Fruit fly (Drosophila melanogaster) whole organism, embryonic: ENCODE measurements around the gene Fancl.

Experiments
- Asciz ChIP-seq: fragments of 200-800 bp; sonication (Bioruptor generic); optimal IDR thresholded peaks from 2 replicates; lab custom pipeline; 2017; ENCODE audit warnings: missing biosample characterization, mild to moderate bottlenecking, missing genetic modification characterization, missing genetic modification reagents
- B-H2 ChIP-seq: fragments of 200-800 bp; sonication (Bioruptor generic); optimal IDR thresholded peaks from 2 replicates; lab custom pipeline; 2018; ENCODE audit warnings: missing biosample characterization, mild to moderate bottlenecking, missing genetic modification characterization
- C15 ChIP-seq: fragments of 200-800 bp; sonication (Bioruptor generic); IDR thresholded peaks from 3 replicates; pipeline ENCODE4 v1.3.6; 2022; ENCODE audit warnings: missing biosample characterization, missing genetic modification characterization
- CG13287 ChIP-seq: fragments of 200-800 bp; sonication (Bioruptor generic); IDR thresholded peaks from 2 replicates; pipeline ENCODE4 v1.3.6; 2022; ENCODE audit warnings: missing biosample characterization, missing genetic modification characterization; ENCODE audit not compliant: partially characterized antibody
- CG13894 ChIP-seq: fragments of 200-800 bp; sonication (Bioruptor generic); optimal IDR thresholded peaks from 3 replicates; lab custom pipeline; 2018; ENCODE audit warnings: missing biosample characterization, mild to moderate bottlenecking, missing genetic modification characterization, moderate library complexity
- CG14860 ChIP-seq: fragments of 200-800 bp; sonication (Bioruptor generic); IDR thresholded peaks from 3 replicates; pipeline ENCODE4 v1.3.6; 2022; ENCODE audit warnings: missing biosample characterization, missing genetic modification characterization; ENCODE audit not compliant: partially characterized antibody
- CG1529 ChIP-seq: fragments of 200-800 bp; sonication (Bioruptor generic); optimal IDR thresholded peaks from 3 replicates; lab custom pipeline; 2018; ENCODE audit warnings: missing biosample characterization, missing genetic modification characterization
- CG1602 ChIP-seq: fragments of 200-800 bp; sonication (Bioruptor generic); optimal IDR thresholded peaks from 3 replicates; lab custom pipeline; 2016; ENCODE audit warnings: missing biosample characterization, missing genetic modification characterization
- CG1647 ChIP-seq: fragments of 200-800 bp; sonication (Bioruptor generic); optimal IDR thresholded peaks from 3 replicates; lab custom pipeline; 2016; ENCODE audit warnings: missing biosample characterization, missing genetic modification characterization
- CG18011 ChIP-seq: fragments of 200-800 bp; sonication (Bioruptor generic); optimal IDR thresholded peaks from 2 replicates; lab custom pipeline; 2017; ENCODE audit warnings: missing biosample characterization, missing genetic modification characterization, mild to moderate bottlenecking, moderate library complexity, missing genotype
- CG2202 ChIP-seq: fragments of 200-800 bp; sonication (Bioruptor generic); optimal IDR thresholded peaks from 2 replicates; lab custom pipeline; 2018; ENCODE audit warnings: missing biosample characterization, mild to moderate bottlenecking, missing genetic modification characterization
- CG2678 ChIP-seq: fragments of 200-800 bp; sonication (Bioruptor generic); optimal IDR thresholded peaks from 3 replicates; lab custom pipeline; 2019; ENCODE audit warnings: missing biosample characterization, mild to moderate bottlenecking, missing genetic modification characterization, moderate library complexity
- CG2712 ChIP-seq: fragments of 200-800 bp; optimal IDR thresholded peaks from 3 replicates; lab custom pipeline; 2019; ENCODE audit warnings: missing biosample characterization, mild to moderate bottlenecking, missing genetic modification characterization, moderate library complexity
- CG4360 ChIP-seq: fragments of 200-800 bp; sonication (Bioruptor generic); IDR thresholded peaks from 2 replicates; pipeline ENCODE4 v1.3.6; 2022; ENCODE audit warnings: missing biosample characterization, missing genetic modification characterization
- CG4617 ChIP-seq: fragments of 200-800 bp; sonication (Bioruptor generic); optimal IDR thresholded peaks from 3 replicates; lab custom pipeline; 2016; ENCODE audit warnings: missing biosample characterization, missing genetic modification characterization, borderline replicate concordance
- CG4707 ChIP-seq: fragments of 200-800 bp; sonication (Bioruptor generic); optimal IDR thresholded peaks from 2 replicates; lab custom pipeline; 2018; ENCODE audit warnings: missing biosample characterization, mild to moderate bottlenecking, missing genetic modification characterization, moderate library complexity
- CG7987 ChIP-seq: fragments of 200-800 bp; sonication (Bioruptor generic); optimal IDR thresholded peaks from 2 replicates; lab custom pipeline; 2018; ENCODE audit warnings: missing biosample characterization, mild to moderate bottlenecking, missing genetic modification characterization, moderate library complexity
- CG9817 ChIP-seq: fragments of 200-800 bp; sonication (Bioruptor generic); optimal IDR thresholded peaks from 2 replicates; lab custom pipeline; 2018; ENCODE audit warnings: missing biosample characterization, mild to moderate bottlenecking, missing genetic modification characterization, moderate library complexity
- D ChIP-seq, 2 experiments: fragments of 200-800 bp in 1 of 2; fragments of >200 bp in 1 of 2; sonication (Bioruptor generic) in 1 of 2; optimal IDR thresholded peaks; 2 replicates in 1 of 2; 3 replicates in 1 of 2; lab custom pipeline; 2017; ENCODE audit warnings: mild to moderate bottlenecking in 1 of 2, missing biosample characterization in 1 of 2, missing genetic modification characterization in 1 of 2, missing genetic modification reagents in 1 of 2
- H2.0 ChIP-seq: fragments of 200-800 bp; sonication (Bioruptor generic); IDR thresholded peaks from 2 replicates; pipeline ENCODE4 v1.3.6; 2022; ENCODE audit warnings: missing biosample characterization, missing genetic modification characterization
- Hmx ChIP-seq: fragments of 200-800 bp; sonication (Bioruptor generic); optimal IDR thresholded peaks from 2 replicates; lab custom pipeline; 2016; ENCODE audit warnings: missing biosample characterization, missing genetic modification characterization
- Kr ChIP-seq: fragments of 200-800 bp; sonication (Bioruptor generic); optimal IDR thresholded peaks from 2 replicates; lab custom pipeline; 2017; ENCODE audit warnings: missing biosample characterization, mild to moderate bottlenecking, missing genetic modification characterization
- Lpt ChIP-seq: fragments of >200 bp; optimal IDR thresholded peaks from 2 replicates; lab custom pipeline; 2018; ENCODE audit warnings: missing biosample characterization, missing genetic modification characterization
- Max ChIP-seq: fragments of 200-800 bp; sonication (Bioruptor generic); optimal IDR thresholded peaks from 2 replicates; lab custom pipeline; 2016; ENCODE audit warnings: missing biosample characterization, mild to moderate bottlenecking, missing genetic modification characterization
- Neu2 ChIP-seq: fragments of 200-800 bp; sonication (Bioruptor generic); optimal IDR thresholded peaks from 3 replicates; lab custom pipeline; 2016; ENCODE audit warnings: missing biosample characterization, missing genetic modification characterization, borderline replicate concordance
- Pdp1 ChIP-seq, 2 experiments: fragments of 200-800 bp; sonication (Bioruptor generic); optimal IDR thresholded peaks; 3 replicates each; lab custom pipeline; 2016; ENCODE audit warnings: missing biosample characterization in 2 of 2, missing genetic modification characterization in 2 of 2, mild to moderate bottlenecking in 1 of 2, moderate library complexity in 1 of 2
- Rfx ChIP-seq: fragments of 200-800 bp; sonication (Bioruptor generic); IDR thresholded peaks from 2 replicates; pipeline ENCODE4 v1.3.6; 2022; ENCODE audit warnings: missing biosample characterization, missing genetic modification characterization
- Scr ChIP-seq: fragments of 200-800 bp; sonication (Bioruptor generic); IDR thresholded peaks from 2 replicates; pipeline ENCODE4 v1.3.6; 2022; ENCODE audit warnings: missing biosample characterization, missing genetic modification characterization; ENCODE audit not compliant: partially characterized antibody
- al ChIP-seq: fragments of 200-800 bp; sonication (Bioruptor generic); IDR thresholded peaks from 2 replicates; pipeline ENCODE4 v1.3.6; 2022; ENCODE audit warnings: missing biosample characterization, missing genetic modification characterization
- bab2 ChIP-seq: fragments of 200-800 bp; sonication (Bioruptor generic); optimal IDR thresholded peaks from 2 replicates; lab custom pipeline; 2016; ENCODE audit warnings: missing biosample characterization, missing genetic modification characterization
- cas ChIP-seq: fragments of 200-800 bp; sonication (Bioruptor generic); IDR thresholded peaks from 2 replicates; pipeline ENCODE4 v1.3.6; 2022; ENCODE audit warnings: missing biosample characterization, missing genetic modification characterization
- chif ChIP-seq, 2 experiments: fragments of 200-800 bp; sonication (Bioruptor generic); optimal IDR thresholded peaks; 3 replicates each; lab custom pipeline; 2016; ENCODE audit warnings: missing biosample characterization in 2 of 2, missing genetic modification characterization in 2 of 2
- chm ChIP-seq: fragments of 200-800 bp; sonication (Bioruptor generic); IDR thresholded peaks from 2 replicates; pipeline ENCODE4 v1.3.6; 2022; ENCODE audit warnings: missing biosample characterization, missing genetic modification characterization
- dan ChIP-seq: fragments of 200-800 bp; sonication (Bioruptor generic); IDR thresholded peaks from 2 replicates; pipeline ENCODE4 v1.3.6; 2022; ENCODE audit warnings: missing biosample characterization, missing genetic modification characterization
- disco-r ChIP-seq: fragments of 200-800 bp; sonication (Bioruptor generic); optimal IDR thresholded peaks from 2 replicates; lab custom pipeline; 2016; ENCODE audit warnings: missing biosample characterization, missing genetic modification characterization
- dm ChIP-seq: fragments of 200-800 bp; sonication (Bioruptor generic); optimal IDR thresholded peaks from 3 replicates; lab custom pipeline; 2016; ENCODE audit warnings: missing biosample characterization, missing genetic modification characterization
- esg ChIP-seq: fragments of 200-800 bp; sonication (Bioruptor generic); conservative IDR thresholded peaks from 2 replicates; pipeline ENCODE4 v1.3.6; 2022; ENCODE audit warnings: missing biosample characterization, missing genetic modification characterization
- grn ChIP-seq: fragments of 200-800 bp; sonication (Bioruptor generic); optimal IDR thresholded peaks from 3 replicates; lab custom pipeline; 2017; ENCODE audit warnings: missing biosample characterization, missing genetic modification characterization
- gro ChIP-seq: fragments of 200-800 bp; sonication (Bioruptor generic); optimal IDR thresholded peaks from 2 replicates; lab custom pipeline; 2016; ENCODE audit warnings: missing biosample characterization, missing genetic modification characterization
- hbn ChIP-seq: fragments of 200-800 bp; sonication (Bioruptor generic); IDR thresholded peaks from 2 replicates; pipeline ENCODE4 v1.3.6; 2022; ENCODE audit warnings: missing biosample characterization, missing genetic modification characterization; ENCODE audit not compliant: partially characterized antibody
- jigr1 ChIP-seq: fragments of 200-800 bp; sonication (Bioruptor generic); IDR thresholded peaks from 3 replicates; pipeline ENCODE4 v1.3.6; 2022; ENCODE audit warnings: missing biosample characterization, missing genetic modification characterization
- mld ChIP-seq: fragments of 200-800 bp; sonication (Bioruptor generic); IDR thresholded peaks from 3 replicates; pipeline ENCODE4 v1.3.6; 2022; ENCODE audit warnings: missing biosample characterization, missing genetic modification characterization; ENCODE audit not compliant: partially characterized antibody
- nmo ChIP-seq: fragments of 200-800 bp; sonication (Bioruptor generic); optimal IDR thresholded peaks from 2 replicates; lab custom pipeline; 2018; ENCODE audit warnings: missing biosample characterization, mild to moderate bottlenecking, missing genetic modification characterization, moderate library complexity
- otp ChIP-seq: fragments of 200-800 bp; sonication (Bioruptor generic); IDR thresholded peaks from 3 replicates; pipeline ENCODE4, ENCODE4 v1.3.6; 2022; ENCODE audit warnings: missing biosample characterization, missing genetic modification characterization
- psq ChIP-seq: fragments of 200-800 bp; sonication (Bioruptor generic); optimal IDR thresholded peaks from 2 replicates; lab custom pipeline; 2017; ENCODE audit warnings: missing biosample characterization, missing genetic modification characterization
- scrt ChIP-seq: fragments of 200-800 bp; sonication (Bioruptor generic); optimal IDR thresholded peaks from 2 replicates; lab custom pipeline; 2018; ENCODE audit warnings: missing biosample characterization, mild to moderate bottlenecking, missing genetic modification characterization, moderate library complexity
- seq ChIP-seq: fragments of 200-800 bp; sonication (Bioruptor generic); IDR thresholded peaks from 2 replicates; pipeline ENCODE4 v1.3.6; 2022; ENCODE audit warnings: missing biosample characterization, missing genetic modification characterization
- stwl ChIP-seq: fragments of 200-800 bp; sonication (Bioruptor generic); optimal IDR thresholded peaks from 3 replicates; lab custom pipeline; 2018; ENCODE audit warnings: missing biosample characterization, mild to moderate bottlenecking, missing genetic modification characterization, moderate library complexity
- sug ChIP-seq: fragments of 200-800 bp; optimal IDR thresholded peaks from 2 replicates; lab custom pipeline; 2019; ENCODE audit warnings: missing biosample characterization, mild to moderate bottlenecking, missing genetic modification characterization, moderate library complexity
- trem ChIP-seq: fragments of 200-800 bp; optimal IDR thresholded peaks from 3 replicates; lab custom pipeline; 2019; ENCODE audit warnings: missing biosample characterization, mild to moderate bottlenecking, missing genetic modification characterization, moderate library complexity
- ttk ChIP-seq: fragments of 200-800 bp; sonication (Bioruptor generic); IDR thresholded peaks from 2 replicates; pipeline ENCODE4 v2.1.2; 2022; ENCODE audit warnings: missing biosample characterization, missing genetic modification characterization

The Fancl gene

dm6 chr3R:10045343-10045742 is 7.3 kb downstream of the Fancl start, which contains the start of the genes CG11722 and mtTFB2 (continued):
- TF ChIP-seq mld (GFP tag; lab: Robert Waterston, UW) (no peak), CG13287 (GFP tag; lab: Robert Waterston, UW) (peak; percentile 69), nmo (GFP tag; lab: Kevin White, UChicago) (no peak), al (no peak), Kr (no peak), C15 (no peak), D (optimal IDR thresholded peaks at IDR 0.05; lab: Kevin White, UChicago) (no peak), D (GFP tag; optimal IDR thresholded peaks at IDR 0.05; lab: Kevin White, UChicago) (no peak), Neu2 (GFP tag; lab: Kevin White, UChicago) (no peak), CG13894 (no peak), Rfx (GFP tag; lab: Robert Waterston, UW) (peak; percentile 49), bab2 (GFP tag; lab: Kevin White, UChicago) (no peak), CG14860 (GFP tag; lab: Robert Waterston, UW) (no peak), trem (tag; lab: Kevin White, UChicago) (peak; percentile 10), Scr (GFP tag; lab: Robert Waterston, UW) (peak; percentile 52), Max (no peak), otp (GFP tag; lab: Robert Waterston, UW) (no peak), CG2712 (tag; lab: Kevin White, UChicago) (peak; percentile 3), CG4360 (GFP tag; lab: Robert Waterston, UW) (no peak), sug (tag; lab: Kevin White, UChicago) (no peak), CG1529 (GFP tag; lab: Kevin White, UChicago) (no peak), gro (no peak), esg (GFP tag; lab: Robert Waterston, UW) (no peak), CG1647 (GFP tag; lab: Kevin White, UChicago) (no peak), chm (GFP tag; lab: Robert Waterston, UW) (peak; percentile 18; the same call in 1 of the 2 replicates), Asciz (GFP tag; lab: Kevin White, UChicago) (no peak), B-H2 (GFP tag; lab: Kevin White, UChicago) (no peak), dan (no peak), hbn (peak; percentile 63; the same call in 1 of the 2 replicates), Lpt (GFP tag; lab: Kevin White, UChicago) (no peak), ttk (no peak), stwl (tag; lab: Kevin White, UChicago) (peak; percentile 38), CG4707 (GFP tag; lab: Kevin White, UChicago) (no peak), CG18011 (GFP tag; lab: Kevin White, UChicago) (peak; percentile 92), H2.0 (GFP tag; lab: Robert Waterston, UW) (no peak), scrt (GFP tag; lab: Kevin White, UChicago) (peak; percentile 90), CG4617 (GFP tag; lab: Kevin White, UChicago) (no peak), jigr1 (GFP tag; lab: Robert Waterston, UW) (no peak), Hmx (GFP tag; lab: Kevin White, UChicago) (no peak), CG7987 (GFP tag; lab: Kevin White, UChicago) (no peak), CG1602 (no peak), psq (GFP tag; lab: Kevin White, UChicago) (no peak), CG9817 (tag; lab: Kevin White, UChicago) (no peak), dm (GFP tag; lab: Kevin White, UChicago) (no peak), CG2678 (tag; lab: Kevin White, UChicago) (no peak), seq (GFP tag; lab: Robert Waterston, UW) (no peak), disco-r (GFP tag; lab: Kevin White, UChicago) (no peak), grn (GFP tag; lab: Kevin White, UChicago) (no peak), CG2202 (no peak), cas (GFP tag; lab: Robert Waterston, UW) (no peak), Pdp1 (GFP tag; optimal IDR thresholded peaks at IDR 0.05; lab: Kevin White, UChicago) (peak in 1 of 2 experiments; percentile 84), chif (GFP tag; optimal IDR thresholded peaks at IDR 0.05; lab: Kevin White, UChicago) (no peak)
